Fruit fly (Drosophila melanogaster): ENCODE data around the gene Dh31.
A peak's percentile ranks its signal among the peaks of the same experiment; 100 is the strongest.

- TF ChIP-seq CG34367 (tag; optimal IDR thresholded peaks at IDR 0.05) = peak; percentile 97
- TF ChIP-seq CG8301 (tag; optimal IDR thresholded peaks at IDR 0.05) = peak; percentile 99
- peak; percentile 91 for TF ChIP-seq CG10348 (GFP tag; IDR thresholded peaks at IDR 0.05)
Observed at dm6 chr2L:8534515-8535295, 28.1 kb upstream of the Dh31 start.

Measured in whole organism, pupa.